Worm (Caenorhabditis elegans) whole organism, late embryonic: ENCODE measurements around the gene cid-1.

Experiments
- C38D4.7 ChIP-seq: fragments of 200-800 bp; sonication (Bioruptor generic); optimal IDR thresholded peaks from 2 replicates; lab custom pipeline; 2018; ENCODE audit warnings: mild to moderate bottlenecking, missing genetic modification characterization, moderate library complexity, missing compliant biosample characterization
- K02D7.2 ChIP-seq: sonication (generic microtip); optimal IDR thresholded peaks from 2 replicates; lab custom pipeline; 2017; ENCODE audit warnings: mild to moderate bottlenecking, missing genetic modification characterization, missing compliant biosample characterization
- Y22D7AL.16 ChIP-seq: sonication (generic microtip); optimal IDR thresholded peaks from 2 replicates; lab custom pipeline; 2016; ENCODE audit warnings: missing genetic modification characterization, missing compliant biosample characterization
- ahr-1 ChIP-seq: sonication (generic microtip); optimal IDR thresholded peaks from 2 replicates; lab custom pipeline; 2016; ENCODE audit warnings: missing genetic modification characterization, missing compliant biosample characterization
- ceh-22 ChIP-seq: sonication (generic microtip); optimal IDR thresholded peaks from 2 replicates; lab custom pipeline; 2017; ENCODE audit warnings: missing biosample characterization, missing genetic modification characterization
- ceh-24 ChIP-seq: sonication (generic microtip); optimal IDR thresholded peaks from 2 replicates; lab custom pipeline; 2016; ENCODE audit warnings: mild to moderate bottlenecking, missing genetic modification characterization, missing compliant biosample characterization
- ceh-34 ChIP-seq: sonication (generic microtip); optimal IDR thresholded peaks from 2 replicates; lab custom pipeline; 2016; ENCODE audit warnings: mild to moderate bottlenecking, missing genetic modification characterization, missing compliant biosample characterization
- ceh-45 ChIP-seq: fragments of 200-800 bp; sonication (Bioruptor generic); IDR thresholded peaks from 2 replicates; pipeline ENCODE4 v1.3.6; 2022; ENCODE audit warnings: missing genetic modification reagents, missing genetic modification characterization, missing compliant biosample characterization
- ceh-48 ChIP-seq: sonication (generic microtip); optimal IDR thresholded peaks from 2 replicates; lab custom pipeline; 2016; ENCODE audit warnings: missing genetic modification characterization, inconsistent platforms, missing compliant biosample characterization
- ceh-9 ChIP-seq: sonication (generic microtip); optimal IDR thresholded peaks from 2 replicates; lab custom pipeline; 2016; ENCODE audit warnings: mild to moderate bottlenecking, missing genetic modification characterization, inconsistent platforms, missing compliant biosample characterization
- elt-2 ChIP-seq: sonication (generic microtip); optimal IDR thresholded peaks from 2 replicates; lab custom pipeline; 2016; ENCODE audit warnings: missing genetic modification reagents, missing genetic modification characterization, missing compliant biosample characterization
- elt-4 ChIP-seq: sonication (generic microtip); optimal IDR thresholded peaks from 2 replicates; lab custom pipeline; 2016; ENCODE audit warnings: missing genetic modification characterization, missing compliant biosample characterization
- ets-4 ChIP-seq: sonication (generic microtip); optimal IDR thresholded peaks from 2 replicates; lab custom pipeline; 2016; ENCODE audit warnings: missing genetic modification characterization, missing compliant biosample characterization
- fkh-6 ChIP-seq: sonication (generic microtip); optimal IDR thresholded peaks from 2 replicates; lab custom pipeline; 2016; ENCODE audit warnings: missing genetic modification characterization, missing compliant biosample characterization
- gmeb-2 ChIP-seq: sonication (generic microtip); optimal IDR thresholded peaks from 2 replicates; lab custom pipeline; 2016; ENCODE audit warnings: missing genetic modification characterization, inconsistent platforms, missing compliant biosample characterization
- hlh-13 ChIP-seq: fragments of 200-800 bp; sonication (Bioruptor generic); optimal IDR thresholded peaks from 2 replicates; lab custom pipeline; 2018; ENCODE audit warnings: mild to moderate bottlenecking, missing genetic modification characterization, missing compliant biosample characterization
- hlh-30 ChIP-seq: sonication (generic microtip); optimal IDR thresholded peaks from 2 replicates; lab custom pipeline; 2017; ENCODE audit warnings: antibody characterized with exemption, missing genetic modification characterization, missing compliant biosample characterization; ENCODE audit not compliant: insufficient read depth
- hlh-6 ChIP-seq: sonication (generic microtip); optimal IDR thresholded peaks from 2 replicates; lab custom pipeline; 2016; ENCODE audit warnings: missing genotype, missing genetic modification characterization, missing compliant biosample characterization
- hlh-8 ChIP-seq: sonication (generic microtip); optimal IDR thresholded peaks from 2 replicates; lab custom pipeline; 2016; ENCODE audit warnings: missing genotype, missing genetic modification characterization, missing compliant biosample characterization
- lim-6 ChIP-seq: sonication (generic microtip); optimal IDR thresholded peaks from 2 replicates; lab custom pipeline; 2016; ENCODE audit warnings: missing genetic modification characterization, missing compliant biosample characterization
- mec-3 ChIP-seq: sonication (generic microtip); optimal IDR thresholded peaks from 2 replicates; lab custom pipeline; 2016; ENCODE audit warnings: borderline replicate concordance, missing genetic modification characterization, missing compliant biosample characterization
- nfya-1 ChIP-seq: sonication (generic microtip); optimal IDR thresholded peaks from 2 replicates; lab custom pipeline; 2017; ENCODE audit warnings: missing genetic modification characterization, mild to moderate bottlenecking, missing compliant biosample characterization, antibody characterized with exemption, moderate library complexity
- nhr-11 ChIP-seq: fragments of 150-350 bp; optimal IDR thresholded peaks from 2 replicates; lab custom pipeline; 2014; ENCODE audit warnings: missing biosample characterization, missing genetic modification characterization
- nhr-232 ChIP-seq: sonication (generic microtip); optimal IDR thresholded peaks from 2 replicates; lab custom pipeline; 2016; ENCODE audit warnings: missing genetic modification characterization, missing compliant biosample characterization
- odd-2 ChIP-seq: sonication (generic microtip); optimal IDR thresholded peaks from 2 replicates; lab custom pipeline; 2017; ENCODE audit warnings: antibody characterized with exemption, mild to moderate bottlenecking, missing genetic modification characterization, missing compliant biosample characterization
- pag-3 ChIP-seq: sonication (generic microtip); optimal IDR thresholded peaks from 2 replicates; lab custom pipeline; 2016; ENCODE audit warnings: missing compliant biosample characterization, missing genetic modification characterization, borderline replicate concordance
- pax-1 ChIP-seq: fragments of 150-350 bp; optimal IDR thresholded peaks from 2 replicates; lab custom pipeline; 2014; ENCODE audit warnings: missing biosample characterization, missing genetic modification characterization
- pqm-1 ChIP-seq: sonication (generic microtip); optimal IDR thresholded peaks from 2 replicates; lab custom pipeline; 2016; ENCODE audit warnings: missing genetic modification characterization, missing compliant biosample characterization
- pros-1 ChIP-seq: fragments of 150-350 bp; optimal IDR thresholded peaks from 2 replicates; lab custom pipeline; 2014; ENCODE audit warnings: missing biosample characterization, missing genetic modification reagents, missing genetic modification characterization
- ref-2 ChIP-seq: sonication (generic microtip); optimal IDR thresholded peaks from 2 replicates; lab custom pipeline; 2016; ENCODE audit warnings: missing genetic modification characterization, missing compliant biosample characterization
- rnt-1 ChIP-seq: sonication (generic microtip); optimal IDR thresholded peaks from 2 replicates; lab custom pipeline; 2016; ENCODE audit warnings: missing genetic modification characterization, missing compliant biosample characterization
- sox-2 ChIP-seq: fragments of 200-800 bp; sonication (Bioruptor generic); IDR thresholded peaks from 2 replicates; pipeline ENCODE4 v1.3.6; 2022; ENCODE audit warnings: missing genetic modification reagents, missing genetic modification characterization, missing compliant biosample characterization
- tbx-2 ChIP-seq: sonication (generic microtip); optimal IDR thresholded peaks from 2 replicates; lab custom pipeline; 2016; ENCODE audit warnings: missing genetic modification characterization, missing compliant biosample characterization
- tbx-7 ChIP-seq: sonication (generic microtip); optimal IDR thresholded peaks from 2 replicates; lab custom pipeline; 2016; ENCODE audit warnings: missing genotype, missing genetic modification characterization, missing compliant biosample characterization
- unc-3 ChIP-seq, 2 experiments: fragments of 200-800 bp in 1 of 2; sonication (Bioruptor generic) in 1 of 2; sonication (generic microtip) in 1 of 2; conservative IDR thresholded peaks in 1 of 2; optimal IDR thresholded peaks in 1 of 2; 2 replicates each; pipeline versions ENCODE4 v1.3.6 to Lab custom; 2016 to 2022; ENCODE audit warnings: missing compliant biosample characterization in 2 of 2, missing genetic modification characterization in 2 of 2, missing genetic modification reagents in 1 of 2
- unc-42 ChIP-seq: sonication (generic microtip); optimal IDR thresholded peaks from 2 replicates; lab custom pipeline; 2016; ENCODE audit warnings: missing genotype, missing genetic modification characterization, missing compliant biosample characterization
- unc-55 ChIP-seq: sonication (generic microtip); optimal IDR thresholded peaks from 2 replicates; lab custom pipeline; 2017; ENCODE audit warnings: missing biosample characterization, missing genetic modification reagents, missing genetic modification characterization

The cid-1 gene

ce11 chrIII:5172470-5172869, 1.3 kb upstream of the cid-1 start, which contains the start of gene K10D2.5 (continued):
- peak; percentile 25 for TF ChIP-seq nhr-232 (tag; lab: Kevin White, UChicago)
- no peak for TF ChIP-seq unc-55 (GFP tag; lab: Kevin White, UChicago)
- peak; percentile 84 for TF ChIP-seq elt-2
- peak; percentile 55 for TF ChIP-seq gmeb-2 (tag; lab: Kevin White, UChicago)
- TF ChIP-seq ceh-9 (tag; lab: Kevin White, UChicago) = no peak
- TF ChIP-seq elt-4 = peak; percentile 91
- no peak for TF ChIP-seq odd-2 (tag; lab: Kevin White, UChicago)
- peak; percentile 94 for TF ChIP-seq pqm-1 (tag; lab: Kevin White, UChicago)
- TF ChIP-seq hlh-6 (tag; lab: Kevin White, UChicago) = peak; percentile 89
- TF ChIP-seq pag-3 (tag; lab: Kevin White, UChicago) = peak; percentile 78
- 0 out of 2 replicates have a peak, but pooled peaks have one; percentile 16 for TF ChIP-seq ceh-45 (GFP tag; lab: Robert Waterston, UW)
- peak; percentile 23 for TF ChIP-seq hlh-30 (tag; lab: Kevin White, UChicago)
- peak; percentile 85 for TF ChIP-seq fkh-6 (tag; lab: Kevin White, UChicago)
- TF ChIP-seq pax-1 (tag; lab: Kevin White, UChicago) = peak; percentile 49
- peak; percentile 23 for TF ChIP-seq sox-2 (GFP tag; lab: Robert Waterston, UW)
- peak; percentile 60 for TF ChIP-seq K02D7.2 (tag; lab: Kevin White, UChicago)
- TF ChIP-seq C38D4.7 (GFP tag; lab: Kevin White, UChicago) = no peak
- TF ChIP-seq ets-4 (tag; lab: Kevin White, UChicago) = peak; percentile 100
- TF ChIP-seq tbx-7 (tag; lab: Kevin White, UChicago) = peak; percentile 99
- TF ChIP-seq ref-2 (tag; lab: Kevin White, UChicago) = peak; percentile 99

- TF ChIP-seq Y22D7AL.16 (tag; lab: Kevin White, UChicago) = no peak
- TF ChIP-seq nfya-1 (tag; lab: Kevin White, UChicago) = no peak
- no peak for TF ChIP-seq pros-1
- TF ChIP-seq pag-3 (tag; lab: Kevin White, UChicago) = no peak
- TF ChIP-seq ceh-24 (tag; lab: Kevin White, UChicago) = no peak
- no peak for TF ChIP-seq ets-4 (tag; lab: Kevin White, UChicago)
- no peak for TF ChIP-seq nhr-11
- TF ChIP-seq tbx-2 = no peak
- no peak for TF ChIP-seq ceh-22 (tag; lab: Kevin White, UChicago)
- no peak for TF ChIP-seq elt-4
- no peak for TF ChIP-seq unc-42 (tag; lab: Kevin White, UChicago)
- TF ChIP-seq elt-2 = no peak
- no peak for TF ChIP-seq ceh-34 (tag; lab: Kevin White, UChicago)
- TF ChIP-seq rnt-1 (tag; lab: Kevin White, UChicago) = no peak
- no peak for TF ChIP-seq mec-3 (tag; lab: Kevin White, UChicago)
- TF ChIP-seq hlh-8 (tag; lab: Kevin White, UChicago) = no peak
- no peak for TF ChIP-seq ref-2 (tag; lab: Kevin White, UChicago)
- no peak for TF ChIP-seq odd-2 (tag; lab: Kevin White, UChicago)
Measured at ce11 chrIII:5173139-5173538, 583 bp upstream of the cid-1 start, which contains the start of gene emb-1. Gene emb-1, plus strand, starts transcription at chrIII:5173439.

ce11 chrIII:5179166-5179565, 5.4 kb downstream of the cid-1 start:
- no peak for TF ChIP-seq Y22D7AL.16 (tag; lab: Kevin White, UChicago)
- peak; percentile 54 for TF ChIP-seq nfya-1 (tag; lab: Kevin White, UChicago)

DNA sequence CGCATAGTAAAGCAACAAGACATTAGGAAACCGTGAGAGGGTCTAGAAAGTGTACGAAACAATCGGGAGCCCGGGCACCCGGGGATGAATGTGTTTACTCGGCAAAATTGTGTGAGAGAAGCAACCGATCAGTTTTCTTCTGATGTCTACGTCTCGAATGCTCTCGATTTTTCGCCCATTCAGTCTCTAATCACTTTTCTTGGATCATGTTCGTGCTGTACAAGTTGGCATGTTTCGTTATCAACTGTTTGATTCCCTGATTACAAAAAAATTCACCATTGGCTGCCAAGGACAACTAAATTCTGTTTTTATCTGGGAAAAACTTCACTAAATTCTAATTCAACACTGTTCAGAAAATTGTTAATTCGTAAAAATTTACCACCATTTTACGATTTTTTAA, 6.9 kb downstream of the cid-1 start:
- no peak for TF ChIP-seq lim-6 (tag; lab: Kevin White, UChicago)

- TF ChIP-seq nfya-1 (tag; lab: Kevin White, UChicago) = no peak
- no peak for TF ChIP-seq unc-3 (GFP tag; conservative IDR thresholded peaks at IDR 0.05; lab: Robert Waterston, UW)
- TF ChIP-seq unc-3 (tag; optimal IDR thresholded peaks at IDR 0.05; lab: Kevin White, UChicago) = no peak
- no peak for TF ChIP-seq lim-6 (tag; lab: Kevin White, UChicago)
- TF ChIP-seq hlh-13 (GFP tag; lab: Kevin White, UChicago) = no peak
- TF ChIP-seq ceh-48 (tag; lab: Kevin White, UChicago) = no peak
- TF ChIP-seq ceh-22 (tag; lab: Kevin White, UChicago) = no peak
- TF ChIP-seq ets-4 (tag; lab: Kevin White, UChicago) = no peak
- no peak for TF ChIP-seq C38D4.7 (GFP tag; lab: Kevin White, UChicago)
- no peak for TF ChIP-seq unc-55 (GFP tag; lab: Kevin White, UChicago)
- TF ChIP-seq ahr-1 (tag; lab: Kevin White, UChicago) = no peak
- TF ChIP-seq, all 69 proteins: peak for 0
Measured at ce11 chrIII:5181217-5181616, 7.5 kb downstream of the cid-1 start.
